Fruit fly (Drosophila melanogaster): ENCODE data around the gene ND-23.

DNA sequence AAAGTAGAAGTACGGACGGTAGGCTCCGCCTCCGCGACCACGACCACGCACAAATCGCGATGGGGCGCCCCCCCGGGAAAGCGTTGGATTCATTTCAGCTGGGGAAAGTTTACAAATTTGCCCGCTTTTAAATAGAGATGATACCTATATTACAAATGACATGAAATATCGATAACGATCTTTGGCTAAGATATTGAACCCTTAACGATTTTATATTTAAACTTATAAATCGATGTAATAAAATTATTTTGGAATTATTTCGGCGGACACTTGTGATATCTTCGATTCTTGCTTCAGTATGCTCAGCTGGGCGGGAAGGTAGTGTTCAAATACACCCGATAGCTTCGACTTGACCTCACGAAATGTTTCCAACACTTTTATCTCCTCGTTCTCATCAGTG, 4.4 kb downstream of the ND-23 start, which contains the start of gene rec:
- no peak for TF ChIP-seq Sp1 (GFP tag; optimal IDR thresholded peaks at IDR 0.05)
- no peak for TF ChIP-seq jim (GFP tag; optimal IDR thresholded peaks at IDR 0.05)
- TF ChIP-seq Hr83 (GFP tag; optimal IDR thresholded peaks at IDR 0.05; ENCODE audit: poor library complexity, severe bottlenecking) = no peak
- TF ChIP-seq woc (GFP tag; optimal IDR thresholded peaks at IDR 0.05) = no peak
- TF ChIP-seq CG32264 (GFP tag; optimal IDR thresholded peaks at IDR 0.05) = no peak
